Fruit fly (Drosophila melanogaster): Measurements from ENCODE around the gene Cpr72Ec.

Gene Cpr72Ec

DNA sequence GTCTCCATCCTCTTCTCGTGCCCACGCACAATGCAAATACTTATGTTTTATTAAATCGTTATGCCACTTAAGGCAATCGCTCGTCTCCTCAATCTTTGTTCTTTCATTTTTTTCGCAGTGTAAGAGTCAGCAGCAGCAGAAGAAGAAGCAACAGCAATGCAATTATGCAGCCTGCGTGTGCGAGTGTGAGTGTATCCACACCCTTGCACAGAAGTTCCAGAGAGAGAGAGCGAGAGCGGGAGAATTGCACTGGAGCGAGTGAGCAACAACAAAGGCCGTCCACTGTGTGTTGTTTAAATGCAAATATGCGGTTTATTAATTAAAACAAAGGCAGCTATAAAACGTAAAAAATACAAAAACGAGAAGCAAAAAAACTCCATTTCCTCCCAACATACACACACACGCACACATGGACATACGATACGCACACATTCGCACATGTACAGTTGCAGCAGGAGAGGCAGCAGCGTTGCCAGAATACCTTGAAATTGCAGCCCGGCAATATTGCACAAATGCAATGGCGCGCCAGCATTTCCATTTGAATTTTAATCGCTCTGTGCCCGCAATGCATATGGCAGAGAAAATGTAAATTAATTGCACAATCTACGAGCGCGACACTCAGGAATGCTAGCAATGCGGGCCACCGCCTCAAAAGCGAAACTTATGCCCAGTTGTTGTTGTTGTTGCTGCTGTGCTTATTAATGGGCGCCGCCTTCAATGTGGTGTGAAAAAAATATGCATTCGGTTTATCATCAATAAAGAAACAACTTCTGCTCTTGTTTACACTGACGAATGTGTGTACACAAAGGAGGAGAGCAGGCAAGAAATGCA lies 41.7 kb upstream of the Cpr72Ec start (continued):
- TF ChIP-seq vri (GFP tag; optimal IDR thresholded peaks at IDR 0.05) (peak; percentile 63), CG11762 (GFP tag; optimal IDR thresholded peaks at IDR 0.05; ENCODE audit: insufficient read depth) (peak; percentile 6), ss (GFP tag; optimal IDR thresholded peaks at IDR 0.05) (peak; percentile 56 to 64), CG9139 (GFP tag; optimal IDR thresholded peaks at IDR 0.05) (peak; percentile 57), Sox102F (GFP tag; optimal IDR thresholded peaks at IDR 0.05) (peak; percentile 78), CG11902 (GFP tag; optimal IDR thresholded peaks at IDR 0.05) (no peak), cyc (GFP tag; optimal IDR thresholded peaks at IDR 0.05) (peak; percentile 49), CG16779 (tag; optimal IDR thresholded peaks at IDR 0.05) (peak; percentile 46), CG3032 (tag; optimal IDR thresholded peaks at IDR 0.05) (peak; percentile 45), Eip78C (GFP tag) (peak; percentile 91), dsx (GFP tag; optimal IDR thresholded peaks at IDR 0.05; ENCODE audit: poor library complexity, severe bottlenecking) (peak; percentile 58), Hr4 (GFP tag; optimal IDR thresholded peaks at IDR 0.05) (peak; percentile 68), Met (GFP tag; optimal IDR thresholded peaks at IDR 0.05) (peak; percentile 64), Hr38 (GFP tag; optimal IDR thresholded peaks at IDR 0.05) (no peak), CG6163 (GFP tag; IDR thresholded peaks at IDR 0.05) (peak; percentile 68), CG31627 (GFP tag; optimal IDR thresholded peaks at IDR 0.05) (peak; percentile 55), esn (GFP tag; optimal IDR thresholded peaks at IDR 0.05) (peak; percentile 59), topi (GFP tag; optimal IDR thresholded peaks at IDR 0.05) (peak; percentile 53), Hr39 (GFP tag; optimal IDR thresholded peaks at IDR 0.05) (peak; percentile 57), CG1621 (tag; optimal IDR thresholded peaks at IDR 0.05) (peak; percentile 37), CG10631 (GFP tag; optimal IDR thresholded peaks at IDR 0.05) (peak; percentile 64), Eip93F (GFP tag; optimal IDR thresholded peaks at IDR 0.05) (no peak), pdm3 (GFP tag; optimal IDR thresholded peaks at IDR 0.05) (peak; percentile 36), svp (GFP tag) (no peak), spab (GFP tag; optimal IDR thresholded peaks at IDR 0.05) (peak; percentile 30), eg (GFP tag; IDR thresholded peaks at IDR 0.05) (peak; percentile 65; the same call in 2 of the 3 replicates), CG3919 (GFP tag; optimal IDR thresholded peaks at IDR 0.05) (peak; percentile 46), Gug (GFP tag; IDR thresholded peaks at IDR 0.05) (peak; percentile 44), CG4318 (GFP tag; optimal IDR thresholded peaks at IDR 0.05) (no peak), salr (GFP tag; optimal IDR thresholded peaks at IDR 0.05) (peak; percentile 56 to 66), Lpt (GFP tag; optimal IDR thresholded peaks at IDR 0.05) (peak; percentile 72), fkh (GFP tag; optimal IDR thresholded peaks at IDR 0.05) (peak; percentile 68), CG6276 (GFP tag; optimal IDR thresholded peaks at IDR 0.05) (peak; percentile 58)

DNA sequence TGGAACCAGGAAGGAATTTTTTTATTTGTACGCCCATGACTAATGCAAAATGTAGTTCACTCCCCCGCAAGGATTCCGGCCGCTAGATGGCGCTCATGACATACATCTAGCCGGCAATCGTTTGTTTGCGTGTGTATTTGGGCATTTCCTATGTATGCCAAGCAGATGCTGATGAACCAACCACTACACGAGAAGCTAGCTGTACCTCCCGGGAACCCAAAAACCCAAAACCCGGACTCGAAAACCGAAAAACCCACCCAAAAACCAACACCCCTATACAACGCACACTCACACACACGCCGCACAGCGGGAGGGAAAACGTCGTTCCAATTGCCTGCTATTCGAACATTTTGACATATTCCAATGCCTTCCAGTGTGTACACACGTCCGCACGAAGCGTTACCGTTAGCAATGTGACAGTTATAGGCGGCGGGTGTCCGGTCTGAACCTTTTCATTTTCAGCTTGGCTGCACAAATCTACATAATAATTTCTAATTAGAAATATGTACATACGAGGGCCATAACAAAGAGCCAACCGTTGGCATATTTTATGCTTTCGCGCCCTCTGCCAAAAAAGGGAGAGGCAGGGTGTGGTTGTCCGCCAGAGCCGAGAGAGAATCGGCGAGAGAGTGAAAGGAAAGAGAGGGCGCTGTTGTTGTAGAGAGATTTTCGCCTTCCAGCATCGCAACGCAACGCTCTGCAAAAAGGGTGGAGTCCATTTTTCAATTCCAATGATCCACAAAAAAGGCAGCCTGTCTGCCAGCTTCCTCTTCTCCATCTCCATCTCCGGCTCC lies 40.9 kb upstream of the Cpr72Ec start:
- TF ChIP-seq svp (GFP tag) (peak; percentile 75), CG11902 (GFP tag; optimal IDR thresholded peaks at IDR 0.05) (no peak), esn (GFP tag; optimal IDR thresholded peaks at IDR 0.05) (no peak), salr (GFP tag; optimal IDR thresholded peaks at IDR 0.05) (no peak), Ets21C (GFP tag; optimal IDR thresholded peaks at IDR 0.05) (no peak), CG10631 (GFP tag; optimal IDR thresholded peaks at IDR 0.05) (peak; percentile 40)

DNA sequence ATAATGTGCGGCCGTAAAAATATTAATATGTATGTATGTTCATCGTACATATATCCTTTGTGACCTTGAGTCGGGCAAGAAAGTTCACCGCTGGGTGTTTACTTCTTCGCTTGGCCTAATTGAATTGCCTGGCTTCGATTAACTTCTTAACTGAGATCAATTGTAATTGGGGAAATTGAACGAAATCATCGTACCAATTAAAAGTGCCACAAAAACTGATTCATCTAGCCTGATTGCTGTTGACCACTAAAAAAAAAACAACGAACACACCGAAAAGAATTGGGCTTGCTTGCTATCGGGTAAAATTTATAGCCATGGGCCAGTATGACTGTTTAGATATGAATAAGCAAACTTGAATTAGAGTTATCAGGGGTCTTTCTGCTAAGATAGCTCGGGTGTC lies 35.1 kb upstream of the Cpr72Ec start:
- TF ChIP-seq Hr38 (GFP tag; optimal IDR thresholded peaks at IDR 0.05) (no peak), svp (GFP tag) (peak; percentile 60)
